Worm (Caenorhabditis elegans) whole organism, young adult: ENCODE measurements around the gene R193.6.

Source experiments
- B0261.1 ChIP-seq: sonication (generic microtip); optimal IDR thresholded peaks from 2 replicates; lab custom pipeline; 2016; ENCODE audit warnings: mild to moderate bottlenecking, missing genetic modification characterization, moderate library complexity, missing compliant biosample characterization
- C06A6.2 ChIP-seq: fragments of 200-800 bp; sonication (Bioruptor generic); conservative IDR thresholded peaks from 2 replicates; pipeline ENCODE4 v1.3.6; 2022; ENCODE audit warnings: missing genetic modification characterization, missing compliant biosample characterization
- F22D6.2 ChIP-seq: sonication (generic microtip); optimal IDR thresholded peaks from 2 replicates; lab custom pipeline; 2016; ENCODE audit warnings: mild to moderate bottlenecking, missing genetic modification characterization, missing compliant biosample characterization
- F37B4.10 ChIP-seq: fragments of 200-800 bp; sonication (Bioruptor generic); IDR thresholded peaks from 2 replicates; pipeline ENCODE4 v1.3.6; 2022; ENCODE audit warnings: missing genetic modification characterization, missing compliant biosample characterization
- K12H6.12 ChIP-seq: fragments of 200-800 bp; sonication (Bioruptor generic); optimal IDR thresholded peaks from 2 replicates; lab custom pipeline; 2018; ENCODE audit warnings: mild to moderate bottlenecking, missing genetic modification characterization, missing compliant biosample characterization
- Y56A3A.18 ChIP-seq: fragments of 200-800 bp; sonication (Bioruptor generic); IDR thresholded peaks from 2 replicates; pipeline ENCODE4 v1.3.6; 2022; ENCODE audit warnings: missing genetic modification reagents, missing genetic modification characterization, missing compliant biosample characterization
- akir-1 ChIP-seq: fragments of 200-800 bp; sonication (Bioruptor generic); optimal IDR thresholded peaks from 2 replicates; lab custom pipeline; 2018; ENCODE audit warnings: mild to moderate bottlenecking, missing genetic modification characterization, moderate library complexity, missing compliant biosample characterization
- atf-7 ChIP-seq: sonication (generic microtip); optimal IDR thresholded peaks from 2 replicates; lab custom pipeline; 2017; ENCODE audit warnings: mild to moderate bottlenecking, missing genetic modification characterization, missing compliant biosample characterization
- attf-3 ChIP-seq: fragments of 200-800 bp; sonication (Bioruptor generic); conservative IDR thresholded peaks from 2 replicates; pipeline ENCODE4 v1.3.6; 2022; ENCODE audit warnings: missing genetic modification reagents, missing genetic modification characterization, missing compliant biosample characterization
- attf-6 ChIP-seq: fragments of 200-800 bp; sonication (Bioruptor generic); IDR thresholded peaks from 2 replicates; pipeline ENCODE4 v1.3.6; 2022; ENCODE audit warnings: missing genetic modification reagents, missing genetic modification characterization, missing compliant biosample characterization
- ceh-40 ChIP-seq: fragments of 200-800 bp; sonication (Bioruptor generic); IDR thresholded peaks from 2 replicates; pipeline ENCODE4 v1.3.6; 2022; ENCODE audit warnings: missing genetic modification characterization, missing compliant biosample characterization
- chd-7 ChIP-seq: sonication (generic microtip); optimal IDR thresholded peaks from 2 replicates; lab custom pipeline; 2016; ENCODE audit warnings: mild to moderate bottlenecking, missing genetic modification characterization, moderate library complexity, missing compliant biosample characterization
- dox-1 ChIP-seq: fragments of 200-800 bp; sonication (Bioruptor generic); IDR thresholded peaks from 2 replicates; pipeline ENCODE4 v1.3.6; 2022; ENCODE audit warnings: missing genetic modification reagents, missing genetic modification characterization, missing compliant biosample characterization
- dpff-1 ChIP-seq: sonication (generic microtip); optimal IDR thresholded peaks from 2 replicates; lab custom pipeline; 2017; ENCODE audit warnings: mild to moderate bottlenecking, missing genetic modification characterization, missing compliant biosample characterization
- dpl-1 ChIP-seq: fragments of 150-350 bp; optimal IDR thresholded peaks from 2 replicates; lab custom pipeline; 2014; ENCODE audit warnings: missing biosample characterization, missing genetic modification reagents, missing genetic modification characterization
- egl-18 ChIP-seq: fragments of 200-800 bp; sonication (Bioruptor generic); IDR thresholded peaks from 2 replicates; pipeline ENCODE4 v1.3.6; 2022; ENCODE audit warnings: missing genetic modification reagents, missing genetic modification characterization, missing compliant biosample characterization
- egrh-3 ChIP-seq: fragments of 200-800 bp; sonication (Bioruptor generic); IDR thresholded peaks from 2 replicates; pipeline ENCODE4 v1.3.6; 2022; ENCODE audit warnings: missing genetic modification reagents, missing genetic modification characterization, missing compliant biosample characterization
- ekl-4 ChIP-seq: fragments of 200-800 bp; sonication (Bioruptor generic); IDR thresholded peaks from 2 replicates; pipeline ENCODE4 v1.3.6; 2022; ENCODE audit warnings: missing genetic modification reagents, missing genetic modification characterization, missing compliant biosample characterization
- let-526 ChIP-seq: fragments of 200-800 bp; sonication (Bioruptor generic); IDR thresholded peaks from 2 replicates; pipeline ENCODE4 v1.3.6; 2022; ENCODE audit warnings: missing genetic modification reagents, missing genetic modification characterization, missing compliant biosample characterization
- let-607 ChIP-seq, 2 experiments: fragments of 200-800 bp in 1 of 2; sonication (Bioruptor generic) in 1 of 2; sonication (generic microtip) in 1 of 2; optimal IDR thresholded peaks; 2 replicates each; lab custom pipeline; 2016 to 2018; ENCODE audit warnings: mild to moderate bottlenecking in 2 of 2, missing compliant biosample characterization in 2 of 2, missing genetic modification characterization in 2 of 2, moderate library complexity in 2 of 2, missing genotype in 1 of 2
- lin-40 ChIP-seq: sonication (generic microtip); optimal IDR thresholded peaks from 2 replicates; lab custom pipeline; 2016; ENCODE audit warnings: missing genetic modification characterization, mild to moderate bottlenecking, missing compliant biosample characterization, missing genotype, missing genetic modification reagents
- lin-54 ChIP-seq: fragments of 200-800 bp; sonication (Bioruptor generic); optimal IDR thresholded peaks from 2 replicates; lab custom pipeline; 2018; ENCODE audit warnings: mild to moderate bottlenecking, missing genetic modification characterization, missing compliant biosample characterization
- madf-8 ChIP-seq: fragments of 200-800 bp; sonication (Bioruptor generic); conservative IDR thresholded peaks from 2 replicates; pipeline ENCODE4 v1.3.6; 2022; ENCODE audit warnings: missing genetic modification reagents, missing genetic modification characterization, missing compliant biosample characterization
- mes-4 ChIP-seq: sonication (generic microtip); optimal IDR thresholded peaks from 2 replicates; lab custom pipeline; 2016; ENCODE audit warnings: missing genotype, missing genetic modification characterization, missing compliant biosample characterization
- nfya-1 ChIP-seq: sonication (generic microtip); optimal IDR thresholded peaks from 2 replicates; lab custom pipeline; 2017; ENCODE audit warnings: antibody characterized with exemption, missing compliant biosample characterization, missing genetic modification characterization, borderline replicate concordance; ENCODE audit not compliant: insufficient read depth
- nfyb-1 ChIP-seq: fragments of 200-800 bp; sonication (Bioruptor generic); IDR thresholded peaks from 2 replicates; pipeline ENCODE4 v1.3.6; 2022; ENCODE audit warnings: missing genetic modification reagents, missing genetic modification characterization, missing compliant biosample characterization
- nhr-179 ChIP-seq: sonication (generic microtip); optimal IDR thresholded peaks from 2 replicates; lab custom pipeline; 2016; ENCODE audit warnings: mild to moderate bottlenecking, missing genetic modification characterization, missing compliant biosample characterization
- nhr-27 ChIP-seq: fragments of 200-800 bp; sonication (Bioruptor generic); optimal IDR thresholded peaks from 2 replicates; lab custom pipeline; 2018; ENCODE audit warnings: mild to moderate bottlenecking, missing genetic modification characterization, moderate library complexity, missing compliant biosample characterization
- pbrm-1 ChIP-seq: fragments of 200-800 bp; sonication (Bioruptor generic); IDR thresholded peaks from 2 replicates; pipeline ENCODE4 v1.3.6; 2022; ENCODE audit warnings: missing genetic modification reagents, missing genetic modification characterization, missing compliant biosample characterization
- tbx-9 ChIP-seq: sonication (generic microtip); optimal IDR thresholded peaks from 2 replicates; lab custom pipeline; 2016; ENCODE audit warnings: borderline replicate concordance, missing genetic modification characterization, inconsistent platforms, missing compliant biosample characterization
- zfh-2 ChIP-seq: fragments of 200-800 bp; sonication (Bioruptor generic); conservative IDR thresholded peaks from 2 replicates; pipeline ENCODE4 v1.3.6; 2022; ENCODE audit warnings: missing genetic modification reagents, missing genetic modification characterization, missing compliant biosample characterization
- ztf-18 ChIP-seq: sonication (generic microtip); optimal IDR thresholded peaks from 2 replicates; lab custom pipeline; 2016; ENCODE audit warnings: missing genotype, mild to moderate bottlenecking, missing genetic modification characterization, missing compliant biosample characterization

R193.6 gene

ce11 chrX:1147394-1147793 lies 1.2 kb upstream of the R193.6 start:
- TF ChIP-seq dpl-1 (GFP tag; lab: Kevin White, UChicago) (no peak), dox-1 (GFP tag; lab: Robert Waterston, UW) (0 out of 2 replicates have a peak, but pooled peaks have one; percentile 7)
- TF ChIP-seq, all 124 proteins: peak for 1

- TF ChIP-seq nhr-27: no peak
- no peak for TF ChIP-seq nhr-179 (tag; lab: Kevin White, UChicago)
- TF ChIP-seq attf-6 (GFP tag; lab: Robert Waterston, UW): no peak
- TF ChIP-seq ceh-40 (GFP tag; lab: Robert Waterston, UW): no peak
- TF ChIP-seq attf-3 (GFP tag; lab: Robert Waterston, UW): no peak
- TF ChIP-seq let-607 (tag; optimal IDR thresholded peaks at IDR 0.05; lab: Kevin White, UChicago): no peak
- TF ChIP-seq lin-54: no peak
- TF ChIP-seq madf-8 (GFP tag; lab: Robert Waterston, UW): no peak
- no peak for TF ChIP-seq chd-7 (tag; lab: Kevin White, UChicago)
- TF ChIP-seq lin-40: no peak
- no peak for TF ChIP-seq F22D6.2 (tag; lab: Kevin White, UChicago)
- TF ChIP-seq ztf-18 (tag; lab: Kevin White, UChicago): no peak
- TF ChIP-seq K12H6.12 (tag; lab: Kevin White, UChicago): no peak
- TF ChIP-seq akir-1 (GFP tag; lab: Kevin White, UChicago): no peak
- TF ChIP-seq nfya-1 (tag; lab: Kevin White, UChicago): no peak
- TF ChIP-seq egl-18 (GFP tag; lab: Robert Waterston, UW): no peak
- TF ChIP-seq nfyb-1 (GFP tag; lab: Robert Waterston, UW): no peak
- no peak for TF ChIP-seq dpff-1 (tag; lab: Kevin White, UChicago)
- no peak for TF ChIP-seq F37B4.10 (GFP tag; lab: Robert Waterston, UW)
- no peak for TF ChIP-seq C06A6.2 (GFP tag; lab: Robert Waterston, UW)
These were observed 6.1 kb downstream of the R193.6 start, which contains the start of gene R193.1 for ce11 chrX:1154648-1155047. TSS of gene R193.1 (plus strand) at chrX:1154948.

ce11 chrX:1162019-1162418 lies 13.4 kb downstream of the R193.6 start, which contains the start of gene tmc-1:
TSS of gene tmc-1 (plus strand) at chrX:1162207.
- no peak for TF ChIP-seq mes-4 (tag; lab: Kevin White, UChicago)
- TF ChIP-seq pbrm-1 (GFP tag; lab: Robert Waterston, UW): 0 out of 2 replicates have a peak, but pooled peaks have one; percentile 31

- no peak for TF ChIP-seq egrh-3 (GFP tag; lab: Robert Waterston, UW)
- TF ChIP-seq ekl-4 (GFP tag; lab: Robert Waterston, UW): no peak
These were observed 18.6 kb downstream of the R193.6 start for ce11 chrX:1167234-1167633.

ce11 chrX:1171617-1172016 lies 23.0 kb downstream of the R193.6 start:
- TF ChIP-seq tbx-9 (no peak), akir-1 (GFP tag; lab: Kevin White, UChicago) (no peak)

ce11 chrX:1172024-1172423 lies 23.4 kb downstream of the R193.6 start:
- TF ChIP-seq atf-7 (tag; lab: Kevin White, UChicago) (no peak), F22D6.2 (tag; lab: Kevin White, UChicago) (no peak), zfh-2 (GFP tag; lab: Robert Waterston, UW) (peak; percentile 68), Y56A3A.18 (GFP tag; lab: Robert Waterston, UW) (no peak), B0261.1 (tag; lab: Kevin White, UChicago) (no peak), ekl-4 (GFP tag; lab: Robert Waterston, UW) (no peak), let-526 (no peak)
